Fruit fly (Drosophila melanogaster): ENCODE measurements around the gene Kap-alpha1.
A peak's percentile ranks its signal among the peaks of the same experiment; 100 is the strongest.

Kap-alpha1 gene

DNA sequence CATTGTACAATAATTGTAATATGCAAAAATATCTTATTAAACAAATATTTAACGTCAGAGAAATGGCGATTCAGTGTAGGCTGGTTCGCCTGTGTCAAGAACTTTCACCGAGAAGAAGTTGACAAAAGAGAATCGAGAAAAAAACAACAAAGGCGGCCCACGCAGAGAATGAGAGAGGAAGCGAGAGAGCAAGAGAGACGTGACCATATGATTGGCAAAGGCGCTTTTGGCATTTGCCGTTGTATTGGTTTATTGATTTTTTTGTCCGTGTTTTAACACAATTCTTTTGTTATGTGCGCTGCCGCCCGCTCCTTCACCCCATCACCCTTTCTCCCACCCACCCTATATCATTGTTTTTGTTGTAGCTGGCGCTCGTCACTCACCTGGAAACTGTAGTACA is 26.2 kb downstream of the Kap-alpha1 start (continued):
- TF ChIP-seq esn (GFP tag; optimal IDR thresholded peaks at IDR 0.05) (peak; percentile 54), Gug (GFP tag; IDR thresholded peaks at IDR 0.05) (no peak), CG3032 (tag; optimal IDR thresholded peaks at IDR 0.05) (no peak), Ets21C (GFP tag; optimal IDR thresholded peaks at IDR 0.05) (no peak), Hr38 (GFP tag; optimal IDR thresholded peaks at IDR 0.05) (no peak), lz (GFP tag; optimal IDR thresholded peaks at IDR 0.05) (peak; percentile 9), Sox102F (GFP tag; optimal IDR thresholded peaks at IDR 0.05) (no peak), Blimp-1 (GFP tag; optimal IDR thresholded peaks at IDR 0.05) (peak; percentile 81), CG6854 (GFP tag; optimal IDR thresholded peaks at IDR 0.05) (peak; percentile 58)

DNA sequence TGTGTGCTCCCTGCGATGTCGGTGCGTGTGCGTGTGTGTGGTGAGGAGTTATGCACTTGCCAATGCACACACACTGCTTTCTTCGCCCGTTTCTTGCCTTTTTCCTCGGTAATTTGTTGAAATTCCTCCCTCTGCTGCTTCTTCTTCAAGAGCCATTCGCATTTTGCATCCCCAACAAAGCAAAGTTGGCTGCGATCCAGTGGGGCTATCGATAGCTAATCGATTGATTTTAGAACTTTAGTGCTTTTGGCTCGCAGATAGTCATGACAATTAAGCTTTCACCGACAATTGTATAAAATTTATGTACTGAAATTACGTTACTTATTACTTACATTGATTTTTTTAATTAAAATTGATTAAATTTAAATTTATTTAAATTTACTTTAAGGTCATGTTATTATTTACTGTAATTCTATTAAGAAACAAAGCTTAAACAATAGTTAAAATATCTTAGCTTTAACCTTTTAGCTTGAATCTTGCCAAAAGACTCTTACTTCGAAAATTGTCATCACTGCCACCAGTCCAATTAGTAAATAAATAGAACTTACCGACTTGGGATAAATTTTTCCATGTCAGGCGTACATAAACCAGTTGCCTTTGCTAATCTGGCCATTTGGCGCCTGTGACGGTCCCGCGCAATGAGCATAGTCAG is 27.2 kb downstream of the Kap-alpha1 start, which contains the start of the genes trc and CG32221:
trc (minus strand) TSS at position 162 of the 652 bp plus-strand sequence.
CG32221 (plus strand) TSS at position 528 of the 652 bp plus-strand sequence.
- peak; percentile 29 for TF ChIP-seq CG3032 (tag; optimal IDR thresholded peaks at IDR 0.05)
- TF ChIP-seq Gug (GFP tag; IDR thresholded peaks at IDR 0.05) = no peak
- TF ChIP-seq CG31627 (GFP tag; optimal IDR thresholded peaks at IDR 0.05) = peak; percentile 34
- TF ChIP-seq Eip75B (GFP tag; optimal IDR thresholded peaks at IDR 0.05) = no peak
- no peak for TF ChIP-seq OdsH (GFP tag; optimal IDR thresholded peaks at IDR 0.05)
- TF ChIP-seq Hr4 (GFP tag; optimal IDR thresholded peaks at IDR 0.05) = no peak
- TF ChIP-seq CG11294 (GFP tag; IDR thresholded peaks at IDR 0.05) = no peak
- TF ChIP-seq Eip93F (GFP tag; optimal IDR thresholded peaks at IDR 0.05) = no peak
- TF ChIP-seq acj6 (GFP tag; optimal IDR thresholded peaks at IDR 0.05) = no peak
- TF ChIP-seq fd85E (GFP tag; optimal IDR thresholded peaks at IDR 0.05) = no peak
- TF ChIP-seq salr (GFP tag; optimal IDR thresholded peaks at IDR 0.05) = peak in 1 of 2 experiments; percentile 24
- no peak for TF ChIP-seq fkh (GFP tag; optimal IDR thresholded peaks at IDR 0.05)
- no peak for TF ChIP-seq lz (GFP tag; optimal IDR thresholded peaks at IDR 0.05)
- TF ChIP-seq fd59A (GFP tag; optimal IDR thresholded peaks at IDR 0.05) = no peak
- peak; percentile 36 for TF ChIP-seq Sox14 (GFP tag; optimal IDR thresholded peaks at IDR 0.05)
- TF ChIP-seq CG11762 (GFP tag; optimal IDR thresholded peaks at IDR 0.05; ENCODE audit: insufficient read depth) = no peak
- TF ChIP-seq CG16779 (tag; optimal IDR thresholded peaks at IDR 0.05) = no peak
- TF ChIP-seq Hr39 (GFP tag; optimal IDR thresholded peaks at IDR 0.05) = no peak
- no peak for TF ChIP-seq CG1621 (tag; optimal IDR thresholded peaks at IDR 0.05)
- peak; percentile 43; the same call in 2 of the 3 replicates for TF ChIP-seq CG6163 (GFP tag; IDR thresholded peaks at IDR 0.05)
- TF ChIP-seq Hr38 (GFP tag; optimal IDR thresholded peaks at IDR 0.05) = no peak
- peak; percentile 35 for TF ChIP-seq esn (GFP tag; optimal IDR thresholded peaks at IDR 0.05)
- no peak for TF ChIP-seq CG7368 (GFP tag; optimal IDR thresholded peaks at IDR 0.05)

DNA sequence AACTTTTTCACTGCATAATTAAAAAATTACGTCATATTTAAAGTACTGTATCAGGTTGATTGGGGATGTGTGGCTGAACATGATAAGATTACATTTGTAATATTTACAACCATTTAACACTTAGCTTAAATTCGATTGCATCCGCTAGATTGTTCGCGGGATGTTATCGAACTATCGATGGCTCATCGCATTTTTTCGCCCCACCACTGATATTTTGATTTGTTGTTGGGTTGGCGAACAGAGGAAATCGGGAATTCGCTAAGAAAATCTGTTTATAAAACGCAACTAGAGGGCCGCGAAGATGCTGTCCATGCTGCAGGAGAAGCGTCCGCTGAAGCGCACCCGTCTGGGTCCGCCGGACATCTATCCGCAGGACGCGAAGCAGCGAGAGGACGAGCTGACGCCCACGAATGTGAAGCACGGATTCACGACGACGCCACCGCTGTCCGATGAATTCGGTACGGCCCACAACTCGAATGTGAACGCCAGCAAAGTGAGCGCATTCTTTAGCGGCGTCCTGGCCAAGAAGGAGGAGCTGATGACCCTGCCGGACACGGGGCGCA is 29.4 kb downstream of the Kap-alpha1 start, which contains the start of gene kto:
kto (plus strand) TSS at position 240 of the 563 bp plus-strand sequence.
- TF ChIP-seq Hr4 (GFP tag; optimal IDR thresholded peaks at IDR 0.05) (no peak), fkh (GFP tag; optimal IDR thresholded peaks at IDR 0.05) (no peak), vri (GFP tag; optimal IDR thresholded peaks at IDR 0.05) (no peak), ss (GFP tag; optimal IDR thresholded peaks at IDR 0.05) (no peak), Sox102F (GFP tag; optimal IDR thresholded peaks at IDR 0.05) (no peak)

DNA sequence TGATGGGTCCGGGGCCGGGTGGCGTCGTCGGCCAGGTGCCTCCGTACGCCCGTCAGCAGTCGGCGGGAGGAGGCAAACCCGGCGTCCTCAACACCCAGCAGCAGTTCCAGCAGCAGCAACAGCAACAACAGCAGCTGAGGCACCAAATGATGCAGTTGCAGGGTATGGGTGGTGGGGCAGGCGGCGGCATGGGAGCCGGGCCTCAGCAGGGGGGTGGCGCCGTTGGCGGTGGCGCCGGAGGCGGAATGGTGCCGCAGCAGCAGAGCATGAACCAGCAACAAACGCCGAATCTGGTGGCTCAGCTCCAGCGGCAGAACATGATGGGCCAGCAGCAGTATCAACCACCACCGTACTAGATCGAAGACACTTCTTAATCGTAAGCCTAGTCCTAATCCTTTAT is 37.5 kb downstream of the Kap-alpha1 start:
- no peak for TF ChIP-seq CG4318 (GFP tag; optimal IDR thresholded peaks at IDR 0.05)
- TF ChIP-seq CG11762 (GFP tag; optimal IDR thresholded peaks at IDR 0.05; ENCODE audit: insufficient read depth) = no peak
- no peak for TF ChIP-seq CG10669 (GFP tag; optimal IDR thresholded peaks at IDR 0.05)
- no peak for TF ChIP-seq CG11902 (GFP tag; optimal IDR thresholded peaks at IDR 0.05)
- no peak for TF ChIP-seq Blimp-1 (GFP tag; optimal IDR thresholded peaks at IDR 0.05)
- no peak for TF ChIP-seq achi (GFP tag; optimal IDR thresholded peaks at IDR 0.05)
- TF ChIP-seq Ets96B (tag; optimal IDR thresholded peaks at IDR 0.05) = no peak
- no peak for TF ChIP-seq CG9139 (GFP tag; optimal IDR thresholded peaks at IDR 0.05)
- no peak for TF ChIP-seq CG6808 (GFP tag; optimal IDR thresholded peaks at IDR 0.05)
- no peak for TF ChIP-seq CG7368 (GFP tag; optimal IDR thresholded peaks at IDR 0.05)
- TF ChIP-seq Hr38 (GFP tag; optimal IDR thresholded peaks at IDR 0.05) = no peak
- no peak for TF ChIP-seq vri (GFP tag; optimal IDR thresholded peaks at IDR 0.05)
- no peak for TF ChIP-seq fkh (GFP tag; optimal IDR thresholded peaks at IDR 0.05)
- TF ChIP-seq CG6854 (GFP tag; optimal IDR thresholded peaks at IDR 0.05) = no peak
- TF ChIP-seq acj6 (GFP tag; optimal IDR thresholded peaks at IDR 0.05) = no peak
- no peak for TF ChIP-seq spab (GFP tag; optimal IDR thresholded peaks at IDR 0.05)
- no peak for TF ChIP-seq Met (GFP tag; optimal IDR thresholded peaks at IDR 0.05)
- TF ChIP-seq pdm3 (GFP tag; optimal IDR thresholded peaks at IDR 0.05) = no peak
- TF ChIP-seq CG31627 (GFP tag; optimal IDR thresholded peaks at IDR 0.05) = no peak
